Worm (Caenorhabditis elegans) whole organism, mixed stage, embryonic: ENCODE data around the gene pgl-3.

Experiments used
- nhr-12 ChIP-seq: fragments of 150-350 bp; optimal IDR thresholded peaks from 2 replicates; lab custom pipeline; 2014; ENCODE audit warnings: missing biosample characterization, missing genetic modification characterization
- nhr-237 ChIP-seq: fragments of 150-350 bp; optimal IDR thresholded peaks from 2 replicates; lab custom pipeline; 2014; ENCODE audit warnings: missing biosample characterization, missing genetic modification characterization
- pha-4 ChIP-seq: fragments of 150-350 bp; optimal IDR thresholded peaks from 2 replicates; lab custom pipeline; 2018; ENCODE audit warnings: missing biosample characterization, missing genetic modification reagents, missing genetic modification characterization
- snpc-4 ChIP-seq: fragments of 150-350 bp; optimal IDR thresholded peaks from 2 replicates; lab custom pipeline; 2014; ENCODE audit warnings: missing biosample characterization, missing genetic modification characterization

ce11 chrV:4750294-4750693 is 5.5 kb upstream of the pgl-3 start, which contains the start of gene C18G1.6:
- no peak for TF ChIP-seq pha-4 (tag; lab: Kevin White, UChicago)
- TF ChIP-seq snpc-4, result no peak
- TF ChIP-seq nhr-237 (tag; lab: Kevin White, UChicago), result no peak
- TF ChIP-seq nhr-12 (tag; lab: Kevin White, UChicago), result no peak
